Fruit fly (Drosophila melanogaster): Measurements from ENCODE around the gene CG33342.
A peak's percentile ranks its signal among the peaks of the same experiment; 100 is the strongest.

CG33342 gene

DNA sequence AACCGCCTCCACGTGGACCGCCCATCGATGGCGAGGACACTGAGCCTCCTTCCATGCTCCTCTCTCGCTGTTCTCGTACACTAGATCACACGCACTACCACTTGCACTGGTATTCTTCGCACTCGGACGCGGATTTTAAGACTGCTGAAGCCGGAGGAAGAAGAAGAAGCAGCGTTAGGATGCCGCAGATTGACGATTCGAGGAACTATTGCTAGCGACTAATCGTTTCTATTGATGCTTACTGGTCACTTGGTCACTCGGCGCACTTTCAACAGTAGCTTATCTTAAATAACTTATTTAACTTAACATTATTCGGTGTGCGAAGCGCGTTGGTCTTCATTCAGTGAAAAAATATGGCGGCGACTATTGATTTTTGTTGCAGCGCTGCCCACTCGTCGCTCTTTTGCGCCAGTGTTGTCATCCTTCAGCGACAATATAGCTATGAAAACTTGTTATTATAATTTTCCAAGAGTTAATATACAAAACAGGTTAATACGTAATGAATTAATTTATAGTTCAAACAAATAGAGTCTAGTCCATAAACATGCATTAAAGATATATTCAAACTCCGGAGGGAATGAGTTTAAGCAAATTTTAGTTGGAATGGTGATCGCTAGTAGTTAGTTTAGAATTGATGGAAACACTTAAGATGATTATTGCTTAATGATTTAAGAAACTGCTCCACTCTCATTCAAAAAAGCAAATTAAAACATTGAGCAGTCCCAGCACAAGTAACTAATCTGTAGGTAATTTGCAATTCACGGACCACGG, 28.1 kb upstream of the CG33342 start, which contains the start of the genes CG5746 and CG6454 (continued):
- peak; percentile 50 for TF ChIP-seq CG9727 (GFP tag; optimal IDR thresholded peaks at IDR 0.05)
- TF ChIP-seq vfl (GFP tag; optimal IDR thresholded peaks at IDR 0.05) = peak; percentile 20
- TF ChIP-seq gsb-n (tag; optimal IDR thresholded peaks at IDR 0.05) = no peak
- TF ChIP-seq tll (GFP tag; optimal IDR thresholded peaks at IDR 0.05) = peak in 1 of 2 experiments; percentile 11
- no peak for TF ChIP-seq da (GFP tag; optimal IDR thresholded peaks at IDR 0.05)
- TF ChIP-seq CG14050 (GFP tag; IDR thresholded peaks at IDR 0.05) = no peak
- TF ChIP-seq CG10209 (GFP tag; optimal IDR thresholded peaks at IDR 0.05) = no peak
- TF ChIP-seq insv (GFP tag; optimal IDR thresholded peaks at IDR 0.05) = no peak
- peak; percentile 53 for TF ChIP-seq gro (GFP tag; optimal IDR thresholded peaks at IDR 0.05)
- peak; percentile 55 for TF ChIP-seq CG4820 (GFP tag; optimal IDR thresholded peaks at IDR 0.05)
- peak; percentile 44 for TF ChIP-seq CG33557 (GFP tag; optimal IDR thresholded peaks at IDR 0.05)
- TF ChIP-seq NC2β (GFP tag; optimal IDR thresholded peaks at IDR 0.05) = peak; percentile 16
- TF ChIP-seq Aef1 (GFP tag; IDR thresholded peaks at IDR 0.05) = peak; percentile 50; the same call in 2 of the 3 replicates
- peak; percentile 99 for TF ChIP-seq trem (tag; optimal IDR thresholded peaks at IDR 0.05)
- peak; percentile 61 for TF ChIP-seq jumu (GFP tag; optimal IDR thresholded peaks at IDR 0.05)
- TF ChIP-seq Blimp-1 (GFP tag; optimal IDR thresholded peaks at IDR 0.05) = no peak
- no peak for TF ChIP-seq run (tag; optimal IDR thresholded peaks at IDR 0.05)
- no peak for TF ChIP-seq toy (GFP tag; IDR thresholded peaks at IDR 0.05)
- TF ChIP-seq Dll (GFP tag; IDR thresholded peaks at IDR 0.05; ENCODE audit: partially characterized antibody) = 0 out of 4 replicates have a peak, but pooled peaks have one; percentile 19
- TF ChIP-seq trh (GFP tag; optimal IDR thresholded peaks at IDR 0.05) = no peak
- TF ChIP-seq slp2 (GFP tag; optimal IDR thresholded peaks at IDR 0.05) = peak; percentile 48
- TF ChIP-seq CHES-1-like (GFP tag; optimal IDR thresholded peaks at IDR 0.05) = peak; percentile 80
- peak; percentile 48 for TF ChIP-seq Myb (GFP tag; optimal IDR thresholded peaks at IDR 0.05)
- no peak; the same call in 1 of the 2 replicates for TF ChIP-seq E2f2 (GFP tag; IDR thresholded peaks at IDR 0.05)
- TF ChIP-seq pum (GFP tag; optimal IDR thresholded peaks at IDR 0.05) = peak; percentile 55
- no peak for TF ChIP-seq C15 (GFP tag; IDR thresholded peaks at IDR 0.05)
- no peak for TF ChIP-seq prd (optimal IDR thresholded peaks at IDR 0.05)
- peak; percentile 69 for TF ChIP-seq prd (GFP tag; IDR thresholded peaks at IDR 0.05)
- TF ChIP-seq CG8089 (GFP tag; optimal IDR thresholded peaks at IDR 0.05) = peak; percentile 21
- no peak for TF ChIP-seq CG18011 (GFP tag; optimal IDR thresholded peaks at IDR 0.05)
- TF ChIP-seq zen (tag; optimal IDR thresholded peaks at IDR 0.05) = peak; percentile 25
- no peak for TF ChIP-seq CG17612 (GFP tag; IDR thresholded peaks at IDR 0.05)
- TF ChIP-seq tio (GFP tag; optimal IDR thresholded peaks at IDR 0.05) = no peak
- peak; percentile 31; the same call in 1 of the 2 replicates for TF ChIP-seq CG8765 (GFP tag; IDR thresholded peaks at IDR 0.05)
- TF ChIP-seq ap (GFP tag; IDR thresholded peaks at IDR 0.05) = no peak
- TF ChIP-seq Asciz (GFP tag; optimal IDR thresholded peaks at IDR 0.05) = no peak
- TF ChIP-seq CG14965 (GFP tag; optimal IDR thresholded peaks at IDR 0.05; ENCODE audit: borderline replicate concordance) = no peak
- TF ChIP-seq CG10431 (GFP tag; optimal IDR thresholded peaks at IDR 0.05) = no peak
- no peak for TF ChIP-seq salm (tag; optimal IDR thresholded peaks at IDR 0.05)
- TF ChIP-seq H2.0 (GFP tag; IDR thresholded peaks at IDR 0.05) = 0 out of 2 replicates have a peak, but pooled peaks have one; percentile 43

DNA sequence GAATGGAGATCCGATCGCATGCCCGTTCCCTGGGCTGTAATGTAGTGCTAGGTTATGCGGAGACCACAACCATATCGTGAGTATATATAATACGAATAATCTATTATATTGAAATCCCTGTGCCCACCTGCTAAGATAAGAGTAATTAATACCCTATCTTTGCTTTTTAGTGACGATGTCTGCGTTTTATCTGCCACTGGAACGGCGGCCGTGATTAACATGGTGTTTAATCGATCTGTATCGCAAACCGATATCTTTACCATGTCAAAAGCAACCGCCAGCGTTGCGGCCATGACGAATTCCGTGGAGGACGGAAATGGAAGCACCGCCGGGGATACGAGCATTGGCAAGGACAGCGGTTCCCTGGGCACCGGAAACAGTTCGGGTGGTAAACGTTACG, 23.2 kb upstream of the CG33342 start:
- TF ChIP-seq en (GFP tag; optimal IDR thresholded peaks at IDR 0.05) = no peak
- peak; percentile 78 for TF ChIP-seq exex (tag; optimal IDR thresholded peaks at IDR 0.05)
- TF ChIP-seq mirr (GFP tag; optimal IDR thresholded peaks at IDR 0.05) = peak; percentile 79

All from whole organism, embryonic.